Fruit fly (Drosophila melanogaster): ENCODE results near the gene CG11601.

CG11601 gene

DNA sequence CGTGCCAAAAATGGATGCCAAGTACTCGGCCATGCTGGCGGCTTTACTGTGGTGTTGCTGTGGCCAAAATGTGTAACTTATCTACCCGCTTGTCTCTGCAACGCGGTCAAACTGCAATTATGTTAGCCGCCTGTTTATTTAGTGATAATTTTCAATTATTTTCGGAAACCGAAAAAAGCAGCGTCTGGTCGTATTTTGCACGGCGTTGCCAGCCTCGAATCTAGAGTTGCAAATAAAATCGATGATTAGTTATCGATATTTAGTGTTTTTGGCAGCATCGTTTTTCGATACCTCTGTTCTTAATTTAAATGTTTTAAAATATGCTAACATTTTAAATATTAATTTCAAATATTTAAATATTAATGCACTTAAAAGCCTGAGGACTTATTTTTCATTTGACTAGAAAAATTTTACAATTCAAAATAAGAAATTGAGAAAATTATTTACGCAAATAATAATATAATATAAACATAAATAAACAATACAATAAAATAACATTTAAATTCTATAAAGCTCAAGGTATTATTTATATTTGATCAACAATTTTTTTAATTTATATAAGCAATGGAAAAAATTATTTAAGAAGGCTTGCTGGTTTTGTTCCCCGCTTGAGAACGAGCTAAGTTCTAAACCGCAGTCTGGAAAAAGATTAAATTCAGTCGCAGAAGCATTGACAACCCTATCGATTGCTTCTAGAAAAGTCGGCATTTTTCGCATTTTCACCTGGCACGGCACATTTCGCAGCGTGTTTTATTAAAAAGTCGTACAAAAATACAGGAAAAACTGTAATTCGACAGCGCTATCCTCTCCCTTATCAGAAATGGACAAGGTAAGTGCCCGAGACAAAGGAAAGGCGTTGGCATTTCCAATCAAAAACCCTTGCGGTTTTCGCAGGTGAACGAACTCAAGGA lies 11.6 kb upstream of the CG11601 start, which contains the start of the genes U2af38 and Stip1:
U2af38 (minus strand) TSS at position 230 of the 911 bp plus-strand sequence.
Stip1 (plus strand) TSS at position 671 of the 911 bp plus-strand sequence.
- peak; percentile 98 for TF ChIP-seq CG14711 (tag; optimal IDR thresholded peaks at IDR 0.05)
- TF ChIP-seq Crg-1 (GFP tag; optimal IDR thresholded peaks at IDR 0.05): peak; percentile 4
- peak; percentile 30 for TF ChIP-seq CG11617 (GFP tag; optimal IDR thresholded peaks at IDR 0.05)
- no peak for TF ChIP-seq CG33017 (tag; optimal IDR thresholded peaks at IDR 0.05)
- TF ChIP-seq Hr96 (GFP tag; optimal IDR thresholded peaks at IDR 0.05): no peak
- TF ChIP-seq bab1 (GFP tag; optimal IDR thresholded peaks at IDR 0.05): peak; percentile 17
- peak; percentile 14 for TF ChIP-seq CG1620 (GFP tag; optimal IDR thresholded peaks at IDR 0.05)
- peak; percentile 9 for TF ChIP-seq pad (GFP tag; optimal IDR thresholded peaks at IDR 0.05)
- TF ChIP-seq CG7045 (GFP tag; optimal IDR thresholded peaks at IDR 0.05): no peak
- no peak for TF ChIP-seq toe (GFP tag; optimal IDR thresholded peaks at IDR 0.05)
- no peak for TF ChIP-seq ovo (GFP tag; optimal IDR thresholded peaks at IDR 0.05)
- no peak for TF ChIP-seq cic (GFP tag; optimal IDR thresholded peaks at IDR 0.05)
- TF ChIP-seq cnc (optimal IDR thresholded peaks at IDR 0.05): no peak
- peak; percentile 62 for TF ChIP-seq tj (GFP tag; optimal IDR thresholded peaks at IDR 0.05)
- no peak for TF ChIP-seq CG5204 (GFP tag; optimal IDR thresholded peaks at IDR 0.05)
- TF ChIP-seq CG12768 (GFP tag; optimal IDR thresholded peaks at IDR 0.05): peak; percentile 5
- peak; percentile 54 for TF ChIP-seq CG7101 (tag; optimal IDR thresholded peaks at IDR 0.05)
- TF ChIP-seq Mnt (GFP tag; optimal IDR thresholded peaks at IDR 0.05): peak; percentile 49
- no peak for TF ChIP-seq kay (GFP tag; ENCODE audit: borderline replicate concordance)
- TF ChIP-seq Clk (GFP tag; optimal IDR thresholded peaks at IDR 0.05): no peak

DNA sequence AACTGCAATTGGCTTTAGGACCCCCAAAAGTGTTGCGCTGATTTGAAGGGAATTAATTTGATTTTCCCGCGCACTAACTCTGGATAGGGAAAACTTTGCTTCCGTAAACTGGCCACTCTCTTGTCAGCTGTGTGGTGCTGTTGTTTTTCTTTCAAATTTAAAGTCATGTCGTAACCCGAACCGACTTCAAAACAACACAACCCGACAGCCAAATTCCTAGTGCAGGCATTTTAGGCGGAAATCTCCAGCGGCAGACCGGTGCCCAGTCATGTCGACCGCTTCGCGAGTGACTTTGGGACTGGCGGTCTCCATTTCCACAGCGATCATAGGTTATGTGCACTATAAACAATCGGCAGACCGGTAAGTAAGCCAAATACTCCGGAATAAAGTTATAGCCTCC lies 9.2 kb upstream of the CG11601 start, which contains the start of gene CG11562:
CG11562 (plus strand) TSS at position 119 of the 400 bp plus-strand sequence.
- TF ChIP-seq CG7101 (tag; optimal IDR thresholded peaks at IDR 0.05): no peak
- no peak for TF ChIP-seq CG1620 (GFP tag; optimal IDR thresholded peaks at IDR 0.05)
- no peak for TF ChIP-seq pad (GFP tag; optimal IDR thresholded peaks at IDR 0.05)
- TF ChIP-seq tj (GFP tag; optimal IDR thresholded peaks at IDR 0.05): no peak
- no peak for TF ChIP-seq CG5204 (GFP tag; optimal IDR thresholded peaks at IDR 0.05)
- TF ChIP-seq CG14711 (tag; optimal IDR thresholded peaks at IDR 0.05): no peak
- TF ChIP-seq toe (GFP tag; optimal IDR thresholded peaks at IDR 0.05): no peak
- no peak for TF ChIP-seq Crg-1 (GFP tag; optimal IDR thresholded peaks at IDR 0.05)
- no peak for TF ChIP-seq Hr96 (GFP tag; optimal IDR thresholded peaks at IDR 0.05)

DNA sequence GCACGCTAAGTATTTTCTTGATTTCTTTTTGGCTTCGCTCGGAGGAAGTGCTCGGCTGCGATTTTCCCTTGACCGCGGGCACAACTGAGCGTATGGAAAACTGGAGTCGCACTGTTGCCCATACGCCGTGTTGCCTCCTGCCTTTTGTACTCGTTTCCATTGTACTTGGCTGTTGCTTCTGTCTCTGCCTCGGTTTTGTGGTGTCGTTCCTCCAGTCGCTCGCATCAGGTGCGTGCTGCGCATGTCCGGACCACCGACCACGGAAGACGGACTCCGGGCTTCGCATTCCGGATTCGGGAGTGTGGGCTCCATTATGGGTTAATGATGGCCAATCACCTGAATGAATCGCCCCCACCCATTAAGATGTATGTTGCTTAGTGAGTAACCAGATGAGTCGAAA lies 8.6 kb upstream of the CG11601 start, which contains the start of gene CG3625:
CG3625 (minus strand) TSS at position 139 of the 400 bp plus-strand sequence.
- TF ChIP-seq kay (GFP tag; ENCODE audit: borderline replicate concordance) (no peak), ovo (GFP tag; optimal IDR thresholded peaks at IDR 0.05) (no peak), CG12768 (GFP tag; optimal IDR thresholded peaks at IDR 0.05) (no peak)

DNA sequence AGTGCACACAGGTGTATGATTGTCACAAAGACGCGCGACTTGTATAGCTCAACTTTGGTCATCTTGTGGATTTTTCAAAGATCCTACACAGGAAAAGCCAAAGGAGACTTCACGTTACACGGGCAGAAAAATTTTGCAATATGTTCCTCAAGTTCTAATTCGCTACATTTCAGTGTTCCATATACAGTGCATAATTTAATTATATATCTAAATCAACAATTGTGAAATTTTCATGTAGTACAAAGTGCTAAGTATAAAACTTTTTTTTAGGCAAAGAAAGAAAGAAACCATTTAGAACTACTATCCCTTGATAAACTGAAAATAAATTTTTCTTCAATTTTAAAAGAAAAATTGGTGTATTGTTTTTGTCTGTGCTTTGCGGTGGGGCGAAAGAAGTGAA lies 7.9 kb upstream of the CG11601 start:
- TF ChIP-seq bab1 (GFP tag; optimal IDR thresholded peaks at IDR 0.05) (no peak), CG14711 (tag; optimal IDR thresholded peaks at IDR 0.05) (no peak), Crg-1 (GFP tag; optimal IDR thresholded peaks at IDR 0.05) (no peak)

DNA sequence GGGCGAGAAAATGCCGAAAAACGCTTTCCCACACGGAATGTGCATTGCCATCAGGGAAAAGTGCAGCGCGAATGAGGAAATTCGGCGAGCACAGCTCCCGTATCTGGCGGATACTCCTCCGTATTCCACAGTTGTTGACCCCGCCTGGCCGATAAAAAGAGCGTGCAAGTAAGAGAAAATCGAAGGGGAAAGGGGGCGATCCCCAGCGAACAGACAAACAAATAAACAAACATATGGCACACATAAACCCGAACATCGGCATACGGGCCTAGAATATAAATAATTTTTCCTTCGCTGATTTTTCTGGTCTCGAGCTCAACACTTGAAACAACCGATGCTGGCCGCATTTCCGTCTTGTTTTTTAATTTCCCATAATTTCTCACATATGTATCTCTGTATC lies 7.3 kb upstream of the CG11601 start:
- TF ChIP-seq CG14711 (tag; optimal IDR thresholded peaks at IDR 0.05): no peak
- no peak for TF ChIP-seq Crg-1 (GFP tag; optimal IDR thresholded peaks at IDR 0.05)
- no peak for TF ChIP-seq tj (GFP tag; optimal IDR thresholded peaks at IDR 0.05)
- TF ChIP-seq toe (GFP tag; optimal IDR thresholded peaks at IDR 0.05): no peak
- TF ChIP-seq ovo (GFP tag; optimal IDR thresholded peaks at IDR 0.05): no peak
- TF ChIP-seq CG1620 (GFP tag; optimal IDR thresholded peaks at IDR 0.05): no peak
- no peak for TF ChIP-seq CG12768 (GFP tag; optimal IDR thresholded peaks at IDR 0.05)
- no peak for TF ChIP-seq Hr96 (GFP tag; optimal IDR thresholded peaks at IDR 0.05)
- no peak for TF ChIP-seq Mnt (GFP tag; optimal IDR thresholded peaks at IDR 0.05)
- TF ChIP-seq Clk (GFP tag; optimal IDR thresholded peaks at IDR 0.05): no peak
- no peak for TF ChIP-seq cic (GFP tag; optimal IDR thresholded peaks at IDR 0.05)
- no peak for TF ChIP-seq kay (GFP tag; ENCODE audit: borderline replicate concordance)
- no peak for TF ChIP-seq CG11617 (GFP tag; optimal IDR thresholded peaks at IDR 0.05)
- TF ChIP-seq bab1 (GFP tag; optimal IDR thresholded peaks at IDR 0.05): no peak
- no peak for TF ChIP-seq cnc (optimal IDR thresholded peaks at IDR 0.05)
- no peak for TF ChIP-seq CG7045 (GFP tag; optimal IDR thresholded peaks at IDR 0.05)
- TF ChIP-seq CG5204 (GFP tag; optimal IDR thresholded peaks at IDR 0.05): no peak

DNA sequence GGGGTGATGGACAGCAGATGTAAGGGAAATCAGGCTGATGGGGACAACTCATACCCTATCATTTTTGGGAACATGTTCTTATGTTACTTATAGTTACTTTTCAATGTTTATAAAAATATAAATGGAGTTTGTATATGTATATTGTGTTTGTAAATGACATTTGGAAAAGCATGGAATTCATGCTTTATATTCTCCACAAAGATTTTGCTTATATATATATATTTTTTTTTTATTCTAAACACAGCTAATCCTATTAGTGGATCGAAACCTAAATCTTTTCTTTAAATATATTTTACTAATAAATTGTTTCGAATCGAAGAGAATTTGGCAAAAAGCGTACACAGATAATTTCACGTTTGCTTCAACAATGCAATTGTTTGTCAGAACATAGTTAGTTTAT lies 6.0 kb upstream of the CG11601 start, which contains the start of gene Amnionless:
Amnionless (minus strand) TSS at position 101 of the 400 bp plus-strand sequence.
- TF ChIP-seq ovo (GFP tag; optimal IDR thresholded peaks at IDR 0.05): no peak
- no peak for TF ChIP-seq CG11617 (GFP tag; optimal IDR thresholded peaks at IDR 0.05)
- TF ChIP-seq CG33017 (tag; optimal IDR thresholded peaks at IDR 0.05): no peak
- TF ChIP-seq CG7101 (tag; optimal IDR thresholded peaks at IDR 0.05): no peak
- TF ChIP-seq Mnt (GFP tag; optimal IDR thresholded peaks at IDR 0.05): no peak
- no peak for TF ChIP-seq cnc (optimal IDR thresholded peaks at IDR 0.05)
- no peak for TF ChIP-seq toe (GFP tag; optimal IDR thresholded peaks at IDR 0.05)
- TF ChIP-seq tj (GFP tag; optimal IDR thresholded peaks at IDR 0.05): no peak

Data from whole organism, adult.